Fruit fly (Drosophila melanogaster) whole organism, embryonic: Measurements from ENCODE around the gene Mo25.

Experiments
- BEAF-32 ChIP-seq: fragments of 200-800 bp; sonication (Bioruptor generic); optimal IDR thresholded peaks from 3 replicates; lab custom pipeline; 2017; ENCODE audit warnings: missing biosample characterization, missing genetic modification characterization, mild to moderate bottlenecking, moderate library complexity, missing genetic modification reagents
- CG10147 ChIP-seq: fragments of 200-800 bp; sonication (Bioruptor generic); optimal IDR thresholded peaks from 2 replicates; lab custom pipeline; 2019; ENCODE audit warnings: missing biosample characterization, mild to moderate bottlenecking, missing genetic modification characterization, moderate library complexity
- CG10267 ChIP-seq: fragments of 200-800 bp; sonication (Bioruptor generic); optimal IDR thresholded peaks from 2 replicates; lab custom pipeline; 2018; ENCODE audit warnings: missing biosample characterization, mild to moderate bottlenecking, missing genetic modification characterization, moderate library complexity
- CG10274 ChIP-seq: fragments of 200-800 bp; sonication (Bioruptor generic); optimal IDR thresholded peaks from 3 replicates; lab custom pipeline; 2017; ENCODE audit warnings: missing biosample characterization, mild to moderate bottlenecking, missing genetic modification characterization
- CG10321 ChIP-seq: fragments of 200-800 bp; sonication (Bioruptor generic); IDR thresholded peaks from 2 replicates; pipeline ENCODE4 v1.3.6; 2022; ENCODE audit warnings: missing biosample characterization, missing genetic modification characterization
- CG11093 ChIP-seq: fragments of 200-800 bp; sonication (Bioruptor generic); IDR thresholded peaks from 3 replicates; pipeline ENCODE4 v1.3.6; 2022; ENCODE audit warnings: missing biosample characterization, missing genetic modification characterization
- CG12659 ChIP-seq: fragments of 200-800 bp; sonication (Bioruptor generic); optimal IDR thresholded peaks from 3 replicates; lab custom pipeline; 2017; ENCODE audit warnings: mild to moderate bottlenecking, missing biosample characterization, missing genetic modification reagents, missing genetic modification characterization
- CG13894 ChIP-seq: fragments of 200-800 bp; sonication (Bioruptor generic); optimal IDR thresholded peaks from 3 replicates; lab custom pipeline; 2018; ENCODE audit warnings: missing biosample characterization, mild to moderate bottlenecking, missing genetic modification characterization, moderate library complexity
- CG15011 ChIP-seq: fragments of 200-800 bp; sonication (Bioruptor generic); optimal IDR thresholded peaks from 3 replicates; lab custom pipeline; 2018; ENCODE audit warnings: missing biosample characterization, mild to moderate bottlenecking, missing genetic modification characterization
- CG17186 ChIP-seq: fragments of 200-800 bp; sonication (Bioruptor generic); optimal IDR thresholded peaks from 3 replicates; lab custom pipeline; 2017; ENCODE audit warnings: missing biosample characterization, missing genetic modification reagents, missing genetic modification characterization
- CG18011 ChIP-seq: fragments of 200-800 bp; sonication (Bioruptor generic); optimal IDR thresholded peaks from 2 replicates; lab custom pipeline; 2017; ENCODE audit warnings: missing biosample characterization, missing genetic modification characterization, mild to moderate bottlenecking, moderate library complexity, missing genotype
- CG2116 ChIP-seq: fragments of 200-800 bp; sonication (Bioruptor generic); optimal IDR thresholded peaks from 3 replicates; lab custom pipeline; 2018; ENCODE audit warnings: missing biosample characterization, mild to moderate bottlenecking, missing genetic modification characterization
- CG32532 ChIP-seq: fragments of 200-800 bp; sonication (Bioruptor generic); IDR thresholded peaks from 2 replicates; pipeline ENCODE4 v1.3.6; 2022; ENCODE audit warnings: missing biosample characterization, missing genetic modification characterization
- CG4328 ChIP-seq: fragments of 200-800 bp; sonication (Bioruptor generic); optimal IDR thresholded peaks from 3 replicates; lab custom pipeline; 2017; ENCODE audit warnings: missing biosample characterization, missing genetic modification reagents, missing genetic modification characterization
- CG6765 ChIP-seq: fragments of 200-800 bp; sonication (Bioruptor generic); optimal IDR thresholded peaks from 3 replicates; lab custom pipeline; 2017; ENCODE audit warnings: missing biosample characterization, mild to moderate bottlenecking, missing genetic modification characterization
- CG8089 ChIP-seq: fragments of 200-800 bp; sonication (Bioruptor generic); optimal IDR thresholded peaks from 3 replicates; lab custom pipeline; 2016; ENCODE audit warnings: missing biosample characterization, missing genetic modification characterization
- CG8765 ChIP-seq: fragments of 200-800 bp; sonication (Bioruptor generic); IDR thresholded peaks from 2 replicates; pipeline ENCODE4 v1.3.6; 2022; ENCODE audit warnings: missing biosample characterization, missing genetic modification characterization
- CG9437 ChIP-seq: fragments of 200-800 bp; sonication (Bioruptor generic); optimal IDR thresholded peaks from 2 replicates; lab custom pipeline; 2018; ENCODE audit warnings: missing biosample characterization, mild to moderate bottlenecking, missing genetic modification characterization
- CG9727 ChIP-seq: fragments of 200-800 bp; sonication (Bioruptor generic); optimal IDR thresholded peaks from 3 replicates; lab custom pipeline; 2017; ENCODE audit warnings: missing biosample characterization, mild to moderate bottlenecking, missing genetic modification characterization
- CG9932 ChIP-seq: fragments of 200-800 bp; sonication (Bioruptor generic); IDR thresholded peaks from 2 replicates; pipeline ENCODE4 v1.3.6; 2022; ENCODE audit warnings: missing biosample characterization, missing genetic modification characterization
- CrebB ChIP-seq: fragments of 200-800 bp; sonication (Bioruptor generic); optimal IDR thresholded peaks from 3 replicates; lab custom pipeline; 2018; ENCODE audit warnings: missing biosample characterization, mild to moderate bottlenecking, missing genetic modification characterization
- D19B ChIP-seq: fragments of 200-800 bp; sonication (Bioruptor generic); optimal IDR thresholded peaks from 2 replicates; lab custom pipeline; 2017; ENCODE audit warnings: missing biosample characterization, mild to moderate bottlenecking, missing genetic modification characterization
- Doc2 ChIP-seq: fragments of 200-800 bp; sonication (Bioruptor generic); IDR thresholded peaks from 2 replicates; pipeline ENCODE4 v1.3.6; 2022; ENCODE audit warnings: missing biosample characterization, missing genetic modification characterization
- Doc3 ChIP-seq: fragments of 200-800 bp; sonication (Bioruptor generic); IDR thresholded peaks from 3 replicates; pipeline ENCODE4 v1.3.6; 2022; ENCODE audit warnings: missing biosample characterization, missing genetic modification characterization; ENCODE audit not compliant: partially characterized antibody
- Dref ChIP-seq: fragments of 200-800 bp; sonication (Bioruptor generic); IDR thresholded peaks from 2 replicates; pipeline ENCODE4 v1.3.6; 2022; ENCODE audit warnings: missing biosample characterization, missing genetic modification characterization
- Fer1 ChIP-seq: fragments of 200-800 bp; sonication (Bioruptor generic); optimal IDR thresholded peaks from 2 replicates; lab custom pipeline; 2017; ENCODE audit warnings: missing biosample characterization, mild to moderate bottlenecking, missing genetic modification characterization
- H2.0 ChIP-seq: fragments of 200-800 bp; sonication (Bioruptor generic); IDR thresholded peaks from 2 replicates; pipeline ENCODE4 v1.3.6; 2022; ENCODE audit warnings: missing biosample characterization, missing genetic modification characterization
- HLH54F ChIP-seq: fragments of 200-800 bp; sonication (Bioruptor generic); optimal IDR thresholded peaks from 3 replicates; lab custom pipeline; 2016; ENCODE audit warnings: missing biosample characterization, missing genetic modification characterization
- Hey ChIP-seq: fragments of 200-800 bp; sonication (Bioruptor generic); optimal IDR thresholded peaks from 3 replicates; lab custom pipeline; 2018; ENCODE audit warnings: missing biosample characterization, mild to moderate bottlenecking, missing genetic modification characterization
- HmgD ChIP-seq: fragments of 200-800 bp; sonication (Bioruptor generic); optimal IDR thresholded peaks from 3 replicates; lab custom pipeline; 2016; ENCODE audit warnings: missing biosample characterization, missing genetic modification characterization
- MESR4 ChIP-seq: fragments of 200-800 bp; sonication (Bioruptor generic); optimal IDR thresholded peaks from 2 replicates; lab custom pipeline; 2018; ENCODE audit warnings: missing biosample characterization, mild to moderate bottlenecking, missing genetic modification characterization, moderate library complexity
- Mrtf ChIP-seq: fragments of 200-800 bp; sonication (Bioruptor generic); IDR thresholded peaks from 3 replicates; pipeline ENCODE4 v1.3.6; 2022; ENCODE audit warnings: missing biosample characterization, missing genetic modification characterization
- NC2β ChIP-seq: fragments of 200-800 bp; sonication (Bioruptor generic); optimal IDR thresholded peaks from 2 replicates; lab custom pipeline; 2016; ENCODE audit warnings: missing biosample characterization, missing genetic modification characterization
- NfI ChIP-seq: fragments of 200-800 bp; sonication (Bioruptor generic); optimal IDR thresholded peaks from 3 replicates; lab custom pipeline; 2018; ENCODE audit warnings: missing biosample characterization, mild to moderate bottlenecking, missing genetic modification characterization, moderate library complexity
- Oaz ChIP-seq: fragments of 200-800 bp; sonication (Bioruptor generic); IDR thresholded peaks from 2 replicates; pipeline ENCODE4 v1.3.6; 2022; ENCODE audit warnings: missing biosample characterization, missing genetic modification characterization
- Sin3A ChIP-seq: fragments of >200 bp; optimal IDR thresholded peaks from 2 replicates; lab custom pipeline; 2018
- Sry-β ChIP-seq: fragments of 200-800 bp; sonication (Bioruptor generic); optimal IDR thresholded peaks from 2 replicates; lab custom pipeline; 2018; ENCODE audit warnings: missing biosample characterization, mild to moderate bottlenecking, missing genetic modification characterization, moderate library complexity
- Taf1 ChIP-seq: fragments of 200-800 bp; sonication (Bioruptor generic); IDR thresholded peaks from 2 replicates; pipeline ENCODE4 v1.3.6; 2022; ENCODE audit warnings: missing biosample characterization, missing genetic modification characterization
- Xbp1 ChIP-seq: fragments of 200-800 bp; sonication (Bioruptor generic); optimal IDR thresholded peaks from 3 replicates; lab custom pipeline; 2016; ENCODE audit warnings: missing biosample characterization, mild to moderate bottlenecking, missing genetic modification characterization
- chinmo ChIP-seq: fragments of 200-800 bp; sonication (Bioruptor generic); IDR thresholded peaks from 4 replicates; pipeline ENCODE4 v1.3.6; 2022; ENCODE audit warnings: missing biosample characterization, missing genetic modification characterization; ENCODE audit not compliant: partially characterized antibody
- ci ChIP-seq: fragments of 200-800 bp; sonication (Bioruptor generic); IDR thresholded peaks from 3 replicates; pipeline ENCODE4 v1.3.6; 2022; ENCODE audit warnings: missing biosample characterization, missing genetic modification characterization
- grau ChIP-seq: fragments of 200-800 bp; optimal IDR thresholded peaks from 3 replicates; lab custom pipeline; 2019; ENCODE audit warnings: missing biosample characterization, mild to moderate bottlenecking, missing genetic modification characterization, moderate library complexity
- nom ChIP-seq: fragments of 200-800 bp; sonication (Bioruptor generic); optimal IDR thresholded peaks from 2 replicates; lab custom pipeline; 2017; ENCODE audit warnings: missing biosample characterization, missing genetic modification characterization, mild to moderate bottlenecking, moderate library complexity, missing genetic modification reagents
- peb ChIP-seq: fragments of 200-800 bp; sonication (Bioruptor generic); IDR thresholded peaks from 2 replicates; pipeline ENCODE4 v1.3.6; 2022; ENCODE audit warnings: missing biosample characterization, missing genetic modification characterization
- sim ChIP-seq: fragments of 200-800 bp; sonication (Bioruptor generic); IDR thresholded peaks from 2 replicates; pipeline ENCODE4 v1.3.6; 2022; ENCODE audit warnings: missing biosample characterization, missing genetic modification characterization
- slbo ChIP-seq: fragments of 200-800 bp; sonication (Bioruptor generic); IDR thresholded peaks from 2 replicates; pipeline ENCODE4 v1.3.6; 2022; ENCODE audit warnings: missing biosample characterization, missing genetic modification characterization
- stwl ChIP-seq: fragments of 200-800 bp; sonication (Bioruptor generic); optimal IDR thresholded peaks from 3 replicates; lab custom pipeline; 2018; ENCODE audit warnings: missing biosample characterization, mild to moderate bottlenecking, missing genetic modification characterization, moderate library complexity
- sug ChIP-seq: fragments of 200-800 bp; optimal IDR thresholded peaks from 2 replicates; lab custom pipeline; 2019; ENCODE audit warnings: missing biosample characterization, mild to moderate bottlenecking, missing genetic modification characterization, moderate library complexity
- tin ChIP-seq: fragments of 200-800 bp; sonication (Bioruptor generic); optimal IDR thresholded peaks from 3 replicates; lab custom pipeline; 2016; ENCODE audit warnings: missing biosample characterization, missing genetic modification characterization
- trem ChIP-seq: fragments of 200-800 bp; optimal IDR thresholded peaks from 3 replicates; lab custom pipeline; 2019; ENCODE audit warnings: missing biosample characterization, mild to moderate bottlenecking, missing genetic modification characterization, moderate library complexity
- zfh2 ChIP-seq: fragments of 200-800 bp; sonication (Bioruptor generic); optimal IDR thresholded peaks from 2 replicates; lab custom pipeline; 2016; ENCODE audit warnings: missing biosample characterization, missing genetic modification characterization

Gene Mo25

DNA sequence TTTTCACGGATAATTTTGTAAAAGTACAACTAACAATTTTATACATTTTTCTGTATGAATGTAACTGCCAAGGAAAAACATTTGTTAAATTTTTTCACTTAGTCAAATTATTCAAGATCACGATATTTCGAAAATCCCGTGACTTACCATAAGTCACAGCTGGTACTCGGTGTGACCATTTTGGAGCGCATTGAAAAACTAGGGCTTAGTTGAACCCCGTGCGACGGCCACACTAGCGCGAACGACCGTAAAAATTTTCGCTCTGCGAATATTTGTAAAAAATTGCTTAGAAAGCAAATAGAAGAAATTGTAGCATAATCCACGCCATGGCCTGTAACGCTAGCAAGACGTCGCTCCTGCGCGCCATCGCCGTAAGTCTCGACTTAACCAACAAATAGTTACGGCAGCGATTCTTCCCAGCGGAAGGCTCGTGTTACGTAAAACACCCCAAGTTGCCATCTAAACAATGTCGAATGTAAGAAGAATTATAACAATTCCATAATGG, 31.1 kb downstream of the Mo25 start, which contains the start of gene UQCR-C2 (continued):
- peak; percentile 54 for TF ChIP-seq CG13894 (tag; lab: Kevin White, UChicago)
- TF ChIP-seq Mrtf: no peak
- TF ChIP-seq CG9437 (GFP tag; lab: Kevin White, UChicago): peak; percentile 84
- peak; percentile 8 for TF ChIP-seq NfI (GFP tag; lab: Kevin White, UChicago)
- peak; percentile 60 for TF ChIP-seq CG12659 (GFP tag; lab: Kevin White, UChicago)
- peak; percentile 6; the same call in 1 of the 3 replicates for TF ChIP-seq ci
- no peak for TF ChIP-seq CG18011 (GFP tag; lab: Kevin White, UChicago)
- TF ChIP-seq CG8089 (GFP tag; lab: Kevin White, UChicago): no peak
- peak; percentile 39 for TF ChIP-seq Sin3A (lab: Kevin White, UChicago)
- no peak for TF ChIP-seq CG4328 (GFP tag; lab: Kevin White, UChicago)
- TF ChIP-seq HLH54F (GFP tag; lab: Kevin White, UChicago): peak; percentile 11
- TF ChIP-seq Fer1: peak; percentile 42
- TF ChIP-seq Hey (tag; lab: Kevin White, UChicago): no peak
- TF ChIP-seq Sry-β (GFP tag; lab: Kevin White, UChicago): peak; percentile 34
- TF ChIP-seq CG15011 (GFP tag; lab: Kevin White, UChicago): no peak
- TF ChIP-seq Oaz: no peak
- TF ChIP-seq CG32532 (GFP tag; lab: Robert Waterston, UW): peak; percentile 16; the same call in 1 of the 2 replicates
- peak; percentile 19 for TF ChIP-seq CG10147 (GFP tag; lab: Kevin White, UChicago)
- TF ChIP-seq Dref (GFP tag; lab: Robert Waterston, UW): peak; percentile 37
- no peak for TF ChIP-seq Doc2
- no peak for TF ChIP-seq peb
- no peak for TF ChIP-seq CG6765 (GFP tag; lab: Kevin White, UChicago)
- TF ChIP-seq CG9727 (GFP tag; lab: Kevin White, UChicago): peak; percentile 20
- no peak for TF ChIP-seq CG8765 (GFP tag; lab: Robert Waterston, UW)
- peak; percentile 71 for TF ChIP-seq stwl
- TF ChIP-seq CG10321 (GFP tag; lab: Robert Waterston, UW): no peak
- no peak for TF ChIP-seq D19B (GFP tag; lab: Kevin White, UChicago)
- peak; percentile 17; the same call in 1 of the 2 replicates for TF ChIP-seq slbo (GFP tag; lab: Robert Waterston, UW)
- TF ChIP-seq MESR4 (GFP tag; lab: Kevin White, UChicago): peak; percentile 96
- peak; percentile 49 for TF ChIP-seq sug (tag; lab: Kevin White, UChicago)
- no peak for TF ChIP-seq H2.0 (GFP tag; lab: Robert Waterston, UW)
- peak; percentile 27; the same call in 1 of the 2 replicates for TF ChIP-seq CG9932 (GFP tag; lab: Robert Waterston, UW)
- TF ChIP-seq Xbp1 (GFP tag; lab: Kevin White, UChicago): peak; percentile 2
- no peak for TF ChIP-seq CG11093 (GFP tag; lab: Robert Waterston, UW)
- peak; percentile 55 for TF ChIP-seq CG10267 (tag; lab: Kevin White, UChicago)
- TF ChIP-seq zfh2 (GFP tag; lab: Kevin White, UChicago): no peak
- TF ChIP-seq sim (GFP tag; lab: Robert Waterston, UW): no peak
- TF ChIP-seq CrebB: no peak
- no peak for TF ChIP-seq CG10274 (GFP tag; lab: Kevin White, UChicago)
- TF ChIP-seq CG2116: peak; percentile 44
- TF ChIP-seq grau (tag; lab: Kevin White, UChicago): peak; percentile 41
- no peak for TF ChIP-seq tin (GFP tag; lab: Kevin White, UChicago)
- peak; percentile 36 for TF ChIP-seq nom
- peak; percentile 77 for TF ChIP-seq CG17186 (GFP tag; lab: Kevin White, UChicago)
- peak; percentile 14 for TF ChIP-seq HmgD (GFP tag; lab: Kevin White, UChicago)
- peak; percentile 70 for TF ChIP-seq trem
- TF ChIP-seq Taf1 (GFP tag; lab: Robert Waterston, UW): no peak
- 0 out of 4 replicates have a peak, but pooled peaks have one; percentile 28 for TF ChIP-seq chinmo (GFP tag; lab: Robert Waterston, UW)
- TF ChIP-seq BEAF-32 (GFP tag; lab: Kevin White, UChicago): peak; percentile 61
- TF ChIP-seq Doc3 (GFP tag; lab: Robert Waterston, UW): peak; percentile 33; the same call in 1 of the 3 replicates
- peak; percentile 58 for TF ChIP-seq NC2β
